Fruit fly (Drosophila melanogaster) whole organism, embryonic: Measurements from ENCODE around the gene Tfb5.

ENCODE experiments used
- CG7745 ChIP-seq: fragments of 200-800 bp; sonication (Bioruptor generic); optimal IDR thresholded peaks from 2 replicates; lab custom pipeline; 2018; ENCODE audit warnings: missing biosample characterization, mild to moderate bottlenecking, missing genetic modification characterization, moderate library complexity
- Hr39 ChIP-seq: fragments of >200 bp; optimal IDR thresholded peaks from 2 replicates; lab custom pipeline; 2017

DNA sequence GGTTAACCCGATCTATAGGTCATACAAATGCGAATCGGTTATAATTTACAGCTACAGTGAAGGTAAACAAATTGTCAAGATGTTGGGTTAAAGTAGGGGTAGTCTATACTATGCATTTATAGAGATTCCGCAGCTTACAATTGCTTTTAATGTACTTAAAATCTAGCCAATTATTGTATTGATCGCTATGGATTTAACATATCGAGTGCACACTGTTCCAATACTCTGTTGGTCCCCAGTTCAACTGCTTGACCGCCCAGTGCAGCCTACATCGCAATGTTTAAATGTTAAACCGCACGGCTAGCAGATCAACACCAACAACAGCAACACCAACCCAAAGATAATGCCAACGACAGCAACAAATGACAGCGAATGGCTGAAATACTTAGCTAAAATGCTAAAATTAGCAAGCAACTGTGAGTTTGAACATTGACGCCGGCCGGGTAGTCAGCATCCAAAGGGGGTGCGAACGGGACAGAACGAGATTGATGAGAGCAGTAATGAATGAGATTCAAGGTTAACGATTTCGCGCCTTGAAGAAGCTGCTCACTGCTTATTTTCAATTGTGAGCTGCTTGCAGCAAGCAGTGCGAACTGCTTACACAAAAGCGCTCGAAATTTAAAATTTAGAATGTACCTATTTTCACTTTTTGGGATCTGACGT, 9.6 kb downstream of the Tfb5 start:
- TF ChIP-seq CG7745 (tag; lab: Kevin White, UChicago) (no peak), Hr39 (lab: Kevin White, UChicago) (no peak)
